Worm (Caenorhabditis elegans) whole organism, L4 larva: ENCODE data around the gene abcx-1.

Experiments
- D1046.2 ChIP-seq: fragments of 200-800 bp; sonication (Bioruptor generic); IDR thresholded peaks from 2 replicates; pipeline ENCODE4 v1.3.6; 2022; ENCODE audit warnings: missing genetic modification characterization, missing compliant biosample characterization
- Y5F2A.4 ChIP-seq: fragments of 200-800 bp; sonication (Bioruptor generic); optimal IDR thresholded peaks from 2 replicates; lab custom pipeline; 2018; ENCODE audit warnings: mild to moderate bottlenecking, missing genetic modification characterization, missing compliant biosample characterization
- Y75B8A.6 ChIP-seq: fragments of 200-800 bp; sonication (Bioruptor generic); IDR thresholded peaks from 2 replicates; pipeline ENCODE4 v1.3.6; 2022; ENCODE audit warnings: missing genetic modification reagents, missing genetic modification characterization, missing compliant biosample characterization
- ZK337.2 ChIP-seq: fragments of 200-800 bp; sonication (Bioruptor generic); IDR thresholded peaks from 2 replicates; pipeline ENCODE4 v1.3.6; 2022; ENCODE audit warnings: missing genetic modification reagents, missing genetic modification characterization, missing compliant biosample characterization
- ama-1 ChIP-seq: fragments of 150-350 bp; optimal IDR thresholded peaks from 2 replicates; lab custom pipeline; 2014; ENCODE audit warnings: inconsistent platforms, mixed read lengths
- ceh-32 ChIP-seq: sonication (generic microtip); optimal IDR thresholded peaks from 2 replicates; lab custom pipeline; 2016; ENCODE audit warnings: mild to moderate bottlenecking, missing genetic modification characterization, missing compliant biosample characterization; ENCODE audit not compliant: poor library complexity
- cey-2 ChIP-seq: sonication (generic microtip); optimal IDR thresholded peaks from 3 replicates; lab custom pipeline; 2017; ENCODE audit warnings: missing genetic modification characterization, mild to moderate bottlenecking, missing compliant biosample characterization, antibody characterized with exemption, borderline replicate concordance; ENCODE audit not compliant: insufficient read depth
- ctbp-1 ChIP-seq: fragments of 200-800 bp; sonication (Bioruptor generic); IDR thresholded peaks from 2 replicates; pipeline ENCODE4 v1.3.6; 2022; ENCODE audit warnings: missing genetic modification reagents, missing genetic modification characterization, missing compliant biosample characterization
- daf-16 ChIP-seq, 3 experiments: sonication (generic microtip); optimal IDR thresholded peaks; 2 replicates each; lab custom pipeline; 2016 to 2017; ENCODE audit warnings: missing genetic modification characterization in 3 of 3, missing genetic modification reagents in 3 of 3, mild to moderate bottlenecking in 2 of 3, missing compliant biosample characterization in 2 of 3, missing biosample characterization in 1 of 3, moderate library complexity in 1 of 3
- dmd-6 ChIP-seq: fragments of 200-800 bp; sonication (Bioruptor generic); IDR thresholded peaks from 2 replicates; pipeline ENCODE4 v1.3.6; 2022; ENCODE audit warnings: missing genetic modification reagents, missing genetic modification characterization, missing compliant biosample characterization
- dmd-9 ChIP-seq: fragments of 200-800 bp; sonication (Bioruptor generic); IDR thresholded peaks from 2 replicates; pipeline ENCODE4 v1.3.6; 2022; ENCODE audit warnings: missing genetic modification reagents, missing genetic modification characterization, missing compliant biosample characterization
- duxl-1 ChIP-seq: sonication (generic microtip); optimal IDR thresholded peaks from 2 replicates; lab custom pipeline; 2016; ENCODE audit warnings: mild to moderate bottlenecking, missing genetic modification characterization, moderate library complexity, missing compliant biosample characterization; ENCODE audit not compliant: poor library complexity
- dve-1 ChIP-seq: sonication (generic microtip); optimal IDR thresholded peaks from 2 replicates; lab custom pipeline; 2017; ENCODE audit warnings: antibody characterized with exemption, mild to moderate bottlenecking, missing genetic modification characterization, missing compliant biosample characterization; ENCODE audit not compliant: insufficient read depth
- gei-8 ChIP-seq: fragments of 200-800 bp; sonication (Bioruptor generic); optimal IDR thresholded peaks from 2 replicates; lab custom pipeline; 2018; ENCODE audit warnings: mild to moderate bottlenecking, missing genetic modification characterization, missing compliant biosample characterization
- hif-1 ChIP-seq, 2 experiments: sonication (generic microtip); optimal IDR thresholded peaks; 2 replicates each; lab custom pipeline; 2016 to 2017; ENCODE audit warnings: missing compliant biosample characterization in 2 of 2, missing genetic modification characterization in 2 of 2, missing genetic modification reagents in 2 of 2, missing genotype in 2 of 2, mild to moderate bottlenecking in 1 of 2
- hlh-11 ChIP-seq: fragments of 200-800 bp; sonication (Bioruptor generic); optimal IDR thresholded peaks from 2 replicates; lab custom pipeline; 2018; ENCODE audit warnings: mild to moderate bottlenecking, missing genetic modification characterization, missing compliant biosample characterization
- hlh-30 ChIP-seq: sonication (generic microtip); optimal IDR thresholded peaks from 2 replicates; lab custom pipeline; 2017; ENCODE audit warnings: antibody characterized with exemption, mild to moderate bottlenecking, missing genetic modification characterization, missing compliant biosample characterization; ENCODE audit not compliant: insufficient read depth
- lin-13 ChIP-seq: fragments of 150-350 bp; optimal IDR thresholded peaks from 2 replicates; lab custom pipeline; 2014; ENCODE audit warnings: missing biosample characterization, missing genetic modification reagents, missing genetic modification characterization
- lin-15B ChIP-seq: fragments of 150-350 bp; sonication (generic microtip); optimal IDR thresholded peaks from 3 replicates; lab custom pipeline; 2014; ENCODE audit warnings: missing biosample characterization, missing genetic modification characterization
- lin-29 ChIP-seq: fragments of 200-800 bp; sonication (Bioruptor generic); IDR thresholded peaks from 2 replicates; pipeline ENCODE4 v1.3.6; 2022; ENCODE audit warnings: missing genetic modification reagents, missing genetic modification characterization, missing compliant biosample characterization
- lin-38 ChIP-seq: fragments of 200-800 bp; sonication (Bioruptor generic); IDR thresholded peaks from 2 replicates; pipeline ENCODE4 v1.3.6; 2022; ENCODE audit warnings: missing genetic modification reagents, missing genetic modification characterization, missing compliant biosample characterization
- mdl-1 ChIP-seq, 2 experiments: fragments of 150-350 bp in 1 of 2; sonication (generic microtip) in 1 of 2; optimal IDR thresholded peaks; 2 replicates each; lab custom pipeline; 2014 to 2017; ENCODE audit warnings: missing biosample characterization in 2 of 2, missing genetic modification characterization in 2 of 2
- mes-2 ChIP-seq: sonication (generic microtip); optimal IDR thresholded peaks from 2 replicates; lab custom pipeline; 2016; ENCODE audit warnings: missing genotype, mild to moderate bottlenecking, missing genetic modification characterization, missing compliant biosample characterization; ENCODE audit not compliant: poor library complexity, severe bottlenecking
- mxl-3 ChIP-seq: fragments of 200-800 bp; sonication (Bioruptor generic); optimal IDR thresholded peaks from 2 replicates; lab custom pipeline; 2018; ENCODE audit warnings: mild to moderate bottlenecking, missing genetic modification characterization, missing compliant biosample characterization
- nhr-11 ChIP-seq: fragments of 150-350 bp; optimal IDR thresholded peaks from 2 replicates; lab custom pipeline; 2014; ENCODE audit warnings: missing biosample characterization, missing genetic modification characterization
- nhr-25 ChIP-seq: sonication (generic microtip); optimal IDR thresholded peaks from 2 replicates; lab custom pipeline; 2017; ENCODE audit warnings: missing genetic modification characterization, mild to moderate bottlenecking, missing compliant biosample characterization, antibody characterized with exemption, moderate library complexity, borderline replicate concordance; ENCODE audit not compliant: insufficient read depth
- nhr-28 ChIP-seq: fragments of 150-350 bp; optimal IDR thresholded peaks from 2 replicates; lab custom pipeline; 2014; ENCODE audit warnings: missing biosample characterization, missing genetic modification characterization
- nhr-48 ChIP-seq: sonication (generic microtip); optimal IDR thresholded peaks from 2 replicates; lab custom pipeline; 2016; ENCODE audit warnings: mild to moderate bottlenecking, missing genetic modification characterization, missing compliant biosample characterization
- sdz-12 ChIP-seq: fragments of 200-800 bp; sonication (Bioruptor generic); optimal IDR thresholded peaks from 2 replicates; lab custom pipeline; 2018; ENCODE audit warnings: mild to moderate bottlenecking, missing genetic modification characterization, missing compliant biosample characterization
- snpc-1.2 ChIP-seq: fragments of 200-800 bp; sonication (Bioruptor generic); IDR thresholded peaks from 2 replicates; pipeline ENCODE4 v1.3.6; 2022; ENCODE audit warnings: missing genetic modification reagents, missing genetic modification characterization, missing compliant biosample characterization
- snpc-4 ChIP-seq: fragments of 150-350 bp; optimal IDR thresholded peaks from 2 replicates; lab custom pipeline; 2014; ENCODE audit warnings: missing biosample characterization, missing genetic modification characterization
- spr-1 ChIP-seq: sonication (generic microtip); optimal IDR thresholded peaks from 2 replicates; lab custom pipeline; 2016; ENCODE audit warnings: mild to moderate bottlenecking, missing genetic modification characterization, missing compliant biosample characterization
- tra-1 ChIP-seq: fragments of 200-800 bp; sonication (Bioruptor generic); IDR thresholded peaks from 2 replicates; pipeline ENCODE4 v1.3.6; 2022; ENCODE audit warnings: missing genetic modification reagents, missing genetic modification characterization, missing compliant biosample characterization
- unc-62 ChIP-seq, 3 experiments: fragments of 150-350 bp in 1 of 3; sonication (generic microtip); optimal IDR thresholded peaks in 2 of 3; peaks in 1 of 3; 1 replicate in 1 of 3; 2 replicates in 2 of 3; lab custom pipeline; 2014 to 2017; ENCODE audit warnings: missing biosample characterization in 3 of 3, missing genetic modification characterization in 3 of 3, missing genetic modification reagents in 3 of 3, missing genotype in 1 of 3
- zfp-2 ChIP-seq: sonication (generic microtip); optimal IDR thresholded peaks from 2 replicates; lab custom pipeline; 2016; ENCODE audit warnings: mild to moderate bottlenecking, missing genetic modification characterization, missing compliant biosample characterization
- ztf-11 ChIP-seq: fragments of 150-350 bp; optimal IDR thresholded peaks from 2 replicates; lab custom pipeline; 2014; ENCODE audit warnings: missing biosample characterization, missing genetic modification characterization
- ztf-7 ChIP-seq: fragments of 150-350 bp; optimal IDR thresholded peaks from 2 replicates; lab custom pipeline; 2014; ENCODE audit warnings: missing biosample characterization, missing genetic modification characterization

Gene abcx-1

DNA sequence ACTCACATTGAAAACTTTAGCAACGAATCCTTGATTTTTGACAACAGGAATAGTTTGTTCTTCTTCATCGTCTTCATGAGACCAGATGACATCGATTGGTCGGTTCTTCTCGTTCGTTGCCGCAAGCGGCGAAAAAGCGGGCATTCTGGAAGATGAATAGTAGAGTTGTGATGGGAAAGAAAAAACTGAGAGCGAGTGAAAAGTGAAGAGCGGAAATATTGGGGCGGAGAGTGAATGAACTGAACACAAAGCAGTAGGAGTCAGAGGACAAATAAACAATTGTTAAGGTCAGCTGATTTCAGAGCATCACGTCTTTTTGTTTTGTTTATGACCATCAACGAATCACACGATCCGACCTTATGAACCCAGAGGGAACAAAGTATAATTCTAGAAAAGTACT is 29.3 kb downstream of the abcx-1 start, which contains the start of gene F18C5.10:
F18C5.10 (minus strand) TSS at position 145 of the 400 bp plus-strand sequence.
- TF ChIP-seq lin-38 = no peak
- no peak for TF ChIP-seq spr-1 (tag; lab: Kevin White, UChicago)
- TF ChIP-seq zfp-2 (tag; lab: Kevin White, UChicago) = no peak
- 0 out of 2 replicates have a peak, but pooled peaks have one; percentile 12 for TF ChIP-seq dmd-6 (GFP tag; lab: Robert Waterston, UW)
- no peak for TF ChIP-seq mdl-1 (tag; optimal IDR thresholded peaks at IDR 0.05; lab: Kevin White, UChicago)
- no peak for TF ChIP-seq lin-15B (tag; lab: Kevin White, UChicago)
- no peak for TF ChIP-seq snpc-1.2 (GFP tag; lab: Robert Waterston, UW)
- TF ChIP-seq D1046.2 (GFP tag; lab: Robert Waterston, UW) = no peak
- TF ChIP-seq mes-2 (tag; lab: Kevin White, UChicago) = no peak
- TF ChIP-seq ztf-11 (tag; lab: Kevin White, UChicago) = no peak
- TF ChIP-seq ama-1 (lab: Kevin White, UChicago) = peak; percentile 79
- TF ChIP-seq hlh-11 = peak; percentile 10
- TF ChIP-seq gei-8 = no peak
- no peak for TF ChIP-seq nhr-48 (tag; lab: Kevin White, UChicago)
- peak; percentile 18 for TF ChIP-seq dve-1
- TF ChIP-seq hlh-30 = peak; percentile 91
- TF ChIP-seq Y5F2A.4 (GFP tag; lab: Kevin White, UChicago) = no peak
- TF ChIP-seq daf-16 (GFP tag; optimal IDR thresholded peaks at IDR 0.05; lab: Kevin White, UChicago) = no peak
- peak; percentile 20 for TF ChIP-seq daf-16 (tag; optimal IDR thresholded peaks at IDR 0.05; lab: Kevin White, UChicago)
- no peak for TF ChIP-seq Y75B8A.6 (GFP tag; lab: Robert Waterston, UW)
- TF ChIP-seq mxl-3 (GFP tag; lab: Kevin White, UChicago) = no peak
- TF ChIP-seq hif-1 (tag; optimal IDR thresholded peaks at IDR 0.05; lab: Kevin White, UChicago) = no peak
- 0 out of 2 replicates have a peak, but pooled peaks have one; percentile 54 for TF ChIP-seq tra-1 (GFP tag; lab: Robert Waterston, UW)
- no peak for TF ChIP-seq duxl-1
- 0 out of 2 replicates have a peak, but pooled peaks have one; percentile 3 for TF ChIP-seq ZK337.2 (GFP tag; lab: Robert Waterston, UW)
- TF ChIP-seq ceh-32 (tag; lab: Kevin White, UChicago) = no peak
- peak; percentile 35 for TF ChIP-seq nhr-11 (tag; lab: Kevin White, UChicago)
- no peak for TF ChIP-seq dmd-9 (GFP tag; lab: Robert Waterston, UW)
- TF ChIP-seq ctbp-1 (GFP tag; lab: Robert Waterston, UW) = no peak
- no peak for TF ChIP-seq snpc-4 (tag; lab: Kevin White, UChicago)

ce11 chrII:6562203-6562867 is 30.4 kb downstream of the abcx-1 start:
- TF ChIP-seq ztf-11 (tag; lab: Kevin White, UChicago) (no peak), sdz-12 (no peak), lin-13 (GFP tag; lab: Kevin White, UChicago) (no peak), ztf-7 (tag; lab: Kevin White, UChicago) (no peak), nhr-28 (peak; percentile 70), cey-2 (tag; lab: Kevin White, UChicago) (peak; percentile 82), hlh-11 (peak; percentile 61), ama-1 (lab: Kevin White, UChicago) (peak; percentile 10), nhr-48 (tag; lab: Kevin White, UChicago) (peak; percentile 69), mxl-3 (GFP tag; lab: Kevin White, UChicago) (peak; percentile 37), lin-29 (GFP tag; lab: Robert Waterston, UW) (0 out of 2 replicates have a peak, but pooled peaks have one; percentile 37), dve-1 (peak; percentile 27), unc-62 (GFP tag; optimal IDR thresholded peaks at IDR 0.05 in 1 of 2; lab: Kevin White, UChicago) (peak in 1 of 2 experiments; percentile 92), unc-62 (tag; optimal IDR thresholded peaks at IDR 0.05; lab: Kevin White, UChicago) (no peak), nhr-25 (tag; lab: Kevin White, UChicago) (peak; percentile 91), mdl-1 (tag; optimal IDR thresholded peaks at IDR 0.05; lab: Kevin White, UChicago) (peak in 1 of 2 experiments; percentile 54), daf-16 (GFP tag; optimal IDR thresholded peaks at IDR 0.05; lab: Kevin White, UChicago) (peak in 1 of 2 experiments; percentile 62), daf-16 (tag; optimal IDR thresholded peaks at IDR 0.05; lab: Kevin White, UChicago) (peak; percentile 12)
